Fruit fly (Drosophila melanogaster) Kc167 (cell line): ENCODE data around the gene CG46464.

Experiments
- Myc ChIP-seq: fragments of >200 bp; optimal IDR thresholded peaks from 2 replicates; lab custom pipeline; 2017; ENCODE audit warnings: missing external identifiers
- Sin3A ChIP-seq: fragments of >200 bp; optimal IDR thresholded peaks from 2 replicates; lab custom pipeline; 2018; ENCODE audit warnings: missing external identifiers
- h ChIP-seq: fragments of >200 bp; optimal IDR thresholded peaks from 3 replicates; lab custom pipeline; 2018; ENCODE audit warnings: missing external identifiers
- insv ChIP-seq: fragments of >200 bp; optimal IDR thresholded peaks from 3 replicates; lab custom pipeline; 2018; ENCODE audit warnings: missing external identifiers
- psq ChIP-seq: fragments of >200 bp; optimal IDR thresholded peaks from 2 replicates; lab custom pipeline; 2017; ENCODE audit warnings: missing external identifiers
- ttk ChIP-seq: sonication (Bioruptor generic); optimal IDR thresholded peaks from 2 replicates; lab custom pipeline; 2017; ENCODE audit warnings: missing external identifiers

CG46464 gene

DNA sequence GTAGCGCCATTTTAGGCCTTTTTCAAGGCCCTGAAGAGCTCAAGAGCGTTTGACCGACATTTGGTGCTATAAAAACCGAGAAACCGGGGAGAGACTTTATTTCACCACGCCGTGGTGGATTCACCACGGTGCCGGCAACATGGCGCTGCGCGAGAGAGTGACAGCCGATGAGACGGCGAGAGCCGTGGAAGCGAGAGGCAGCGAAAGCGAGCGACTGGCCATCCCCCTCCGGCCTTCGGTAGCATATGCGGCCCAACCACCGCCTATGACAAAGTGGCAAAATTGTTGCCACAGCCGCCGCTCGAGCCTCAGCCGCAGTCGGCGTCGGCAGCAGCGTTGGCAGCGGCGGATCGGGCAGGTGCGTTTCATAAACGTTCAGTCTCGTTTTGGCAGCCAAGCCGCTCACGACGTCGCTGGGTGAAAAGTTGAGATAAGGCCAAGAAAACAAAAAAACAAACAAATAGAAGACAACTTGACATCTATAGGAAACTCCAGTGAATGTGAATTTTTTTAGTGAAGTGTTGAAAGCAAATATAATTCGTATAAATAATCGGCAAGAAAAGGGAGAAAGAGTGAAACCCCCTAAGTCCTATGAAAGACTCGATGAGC lies 46.6 kb downstream of the CG46464 start, which contains the start of gene B-H1:
B-H1 (plus strand) TSS at position 376 of the 609 bp plus-strand sequence.
- TF ChIP-seq insv (lab: Kevin White, UChicago), result no peak
- no peak for TF ChIP-seq Myc (lab: Kevin White, UChicago)
- TF ChIP-seq ttk (lab: Kevin White, UChicago), result no peak
- TF ChIP-seq h, result no peak
- TF ChIP-seq Sin3A (lab: Kevin White, UChicago), result no peak
- no peak for TF ChIP-seq psq (lab: Kevin White, UChicago)

DNA sequence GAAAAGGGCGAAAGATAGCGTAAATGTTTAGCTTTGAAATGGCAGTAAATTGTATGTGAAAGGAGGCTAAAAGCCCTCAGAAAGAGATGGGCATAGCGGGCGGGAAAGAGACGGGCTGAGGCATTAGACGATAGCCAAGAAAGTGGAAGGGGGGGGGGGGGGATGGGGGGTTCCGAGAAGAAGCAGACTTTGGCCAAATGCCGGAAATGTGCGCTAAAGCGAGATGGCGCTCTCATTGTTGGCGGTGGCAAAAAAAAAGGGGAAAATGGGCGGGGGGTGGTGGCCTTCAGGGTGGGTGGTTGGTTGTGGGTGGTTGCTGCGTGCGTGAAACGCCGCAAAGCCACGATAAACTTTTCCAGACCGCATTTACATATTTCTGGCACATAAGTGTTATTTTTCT lies 60.8 kb downstream of the CG46464 start:
- TF ChIP-seq Myc (lab: Kevin White, UChicago) (no peak), insv (lab: Kevin White, UChicago) (no peak), h (no peak), Sin3A (lab: Kevin White, UChicago) (no peak), ttk (lab: Kevin White, UChicago) (no peak), psq (lab: Kevin White, UChicago) (no peak)

DNA sequence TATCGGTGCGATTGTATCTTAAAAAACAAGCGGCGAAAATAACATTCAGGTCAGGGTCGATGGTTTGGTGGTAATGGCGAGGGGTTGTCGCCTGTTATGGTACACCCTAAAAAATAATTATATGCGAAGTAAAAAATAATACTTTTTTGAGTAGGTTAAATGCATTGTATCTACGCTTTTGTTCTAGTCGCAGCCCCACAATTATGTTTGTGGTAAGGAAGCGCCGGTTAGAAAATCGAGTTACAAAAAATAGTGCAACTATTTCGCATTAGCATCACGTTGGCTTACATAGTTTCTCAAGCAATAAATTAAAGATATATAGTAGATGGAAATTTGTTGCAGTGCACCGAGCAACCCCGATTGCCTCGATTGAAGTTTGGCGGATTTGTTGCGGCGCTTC lies 64.4 kb downstream of the CG46464 start:
- TF ChIP-seq h (no peak), insv (lab: Kevin White, UChicago) (no peak), ttk (lab: Kevin White, UChicago) (no peak), Myc (lab: Kevin White, UChicago) (no peak), psq (lab: Kevin White, UChicago) (no peak), Sin3A (lab: Kevin White, UChicago) (no peak)
